Worm (Caenorhabditis elegans): Measurements from ENCODE around the gene lmtr-2.

The lmtr-2 gene

DNA sequence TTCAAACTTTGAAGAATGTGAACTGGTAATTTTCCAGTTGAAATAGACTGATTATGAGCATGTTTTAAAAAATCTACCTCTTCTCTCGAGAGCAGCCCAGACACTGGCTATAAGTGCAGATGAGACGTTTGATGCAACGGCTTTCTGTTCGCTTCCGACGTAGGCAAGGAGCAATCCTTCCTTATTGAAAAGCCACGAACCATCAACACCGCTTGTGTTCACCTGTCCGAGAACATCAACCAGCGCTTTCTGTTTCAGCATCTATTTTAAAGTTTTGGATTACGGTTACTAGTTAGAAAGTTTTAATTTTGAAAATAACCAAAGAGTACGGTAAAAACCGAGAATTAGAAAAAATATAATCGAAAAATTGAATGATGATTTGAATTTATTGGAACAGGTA lies at the start of gene lmtr-2:
lmtr-2 (minus strand) TSS at position 261 of the 400 bp plus-strand sequence.
- no peak for TF ChIP-seq tab-1 (GFP tag; IDR thresholded peaks at IDR 0.05)
- TF ChIP-seq klf-2 (GFP tag; conservative IDR thresholded peaks at IDR 0.05) = no peak
- no peak for TF ChIP-seq med-1 (GFP tag; optimal IDR thresholded peaks at IDR 0.05; ENCODE audit: insufficient read depth)
- no peak for TF ChIP-seq ref-1 (GFP tag; conservative IDR thresholded peaks at IDR 0.05)
- no peak for TF ChIP-seq ztf-23 (GFP tag; IDR thresholded peaks at IDR 0.05)
- TF ChIP-seq flt-1 (GFP tag; IDR thresholded peaks at IDR 0.05) = no peak
- no peak for TF ChIP-seq T22C8.4 (GFP tag; IDR thresholded peaks at IDR 0.05)
- no peak for TF ChIP-seq ztf-29 (GFP tag; IDR thresholded peaks at IDR 0.05)
- no peak for TF ChIP-seq cog-1 (tag; optimal IDR thresholded peaks at IDR 0.05)

DNA sequence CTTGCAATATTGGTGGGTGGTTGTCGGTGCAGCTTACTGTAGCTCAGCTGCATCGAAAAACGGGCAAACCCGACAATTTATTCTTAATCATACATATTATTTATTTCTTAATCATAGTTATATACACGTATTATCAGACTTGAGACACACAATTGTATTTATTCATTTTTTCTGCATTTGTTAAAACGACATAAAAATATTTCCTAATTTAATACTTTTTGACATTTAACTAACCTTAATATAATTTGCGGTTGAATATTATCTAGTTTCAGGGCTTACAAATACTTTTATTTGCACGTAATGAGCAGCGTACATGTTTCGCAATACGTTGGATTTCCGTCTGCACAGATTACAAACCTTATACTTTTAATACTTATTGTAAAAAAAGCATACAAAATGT lies 47.5 kb upstream of the lmtr-2 start, which contains the start of gene str-138:
str-138 (plus strand) TSS at position 301 of the 400 bp plus-strand sequence.
- TF ChIP-seq flt-1 (GFP tag; IDR thresholded peaks at IDR 0.05) (no peak), T22C8.4 (GFP tag; IDR thresholded peaks at IDR 0.05) (no peak), med-1 (GFP tag; optimal IDR thresholded peaks at IDR 0.05; ENCODE audit: insufficient read depth) (no peak), ref-1 (GFP tag; conservative IDR thresholded peaks at IDR 0.05) (no peak), klf-2 (GFP tag; conservative IDR thresholded peaks at IDR 0.05) (no peak), ztf-23 (GFP tag; IDR thresholded peaks at IDR 0.05) (no peak), ztf-29 (GFP tag; IDR thresholded peaks at IDR 0.05) (no peak), tab-1 (GFP tag; IDR thresholded peaks at IDR 0.05) (no peak), cog-1 (tag; optimal IDR thresholded peaks at IDR 0.05) (no peak)

DNA sequence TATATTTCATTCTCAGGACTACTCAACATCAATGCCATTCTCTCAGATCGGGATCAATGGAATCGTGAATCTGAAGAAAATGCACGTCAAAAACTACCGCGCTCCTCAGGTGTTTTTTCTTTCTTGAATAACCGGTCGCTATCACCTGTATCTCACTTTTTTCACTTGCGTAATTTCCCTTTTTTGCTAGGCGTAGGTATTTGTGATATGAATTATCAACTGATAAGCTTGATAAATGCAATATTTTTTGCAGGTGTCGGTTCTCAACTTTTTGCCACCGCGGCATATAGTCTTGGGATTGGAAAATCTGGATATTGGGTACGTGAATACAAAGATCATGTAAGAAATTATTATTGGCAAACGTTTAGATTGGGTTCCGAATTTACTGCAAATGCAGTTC lies 44.3 kb upstream of the lmtr-2 start:
- TF ChIP-seq ref-1 (GFP tag; conservative IDR thresholded peaks at IDR 0.05) (no peak), flt-1 (GFP tag; IDR thresholded peaks at IDR 0.05) (no peak), tab-1 (GFP tag; IDR thresholded peaks at IDR 0.05) (no peak), klf-2 (GFP tag; conservative IDR thresholded peaks at IDR 0.05) (no peak), ztf-23 (GFP tag; IDR thresholded peaks at IDR 0.05) (no peak), med-1 (GFP tag; optimal IDR thresholded peaks at IDR 0.05; ENCODE audit: insufficient read depth) (no peak), cog-1 (tag; optimal IDR thresholded peaks at IDR 0.05) (no peak), ztf-29 (GFP tag; IDR thresholded peaks at IDR 0.05) (no peak), T22C8.4 (GFP tag; IDR thresholded peaks at IDR 0.05) (no peak)

DNA sequence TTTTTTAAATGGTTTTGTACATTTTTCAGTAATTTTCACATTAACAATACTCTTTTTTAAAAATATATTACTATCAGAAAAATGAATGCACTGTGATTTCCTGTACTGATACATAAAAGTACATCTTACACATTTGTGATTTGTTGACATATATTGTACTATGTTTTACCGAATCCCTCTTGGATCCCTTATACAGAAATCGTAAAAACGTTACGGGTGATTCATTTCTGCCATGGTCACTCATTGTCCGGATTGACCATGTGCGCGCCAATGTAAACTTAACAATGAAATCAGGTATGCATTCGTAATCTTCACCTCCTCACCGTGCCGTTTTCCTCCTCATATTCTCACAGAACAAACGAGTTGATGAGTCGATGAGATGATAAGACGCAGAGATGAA lies 43.2 kb upstream of the lmtr-2 start, which contains the start of gene ZC513.2:
ZC513.2 (plus strand) TSS at position 301 of the 400 bp plus-strand sequence.
- no peak for TF ChIP-seq T22C8.4 (GFP tag; IDR thresholded peaks at IDR 0.05)
- TF ChIP-seq tab-1 (GFP tag; IDR thresholded peaks at IDR 0.05) = no peak
- no peak for TF ChIP-seq ref-1 (GFP tag; conservative IDR thresholded peaks at IDR 0.05)
- TF ChIP-seq ztf-23 (GFP tag; IDR thresholded peaks at IDR 0.05) = no peak
- no peak for TF ChIP-seq med-1 (GFP tag; optimal IDR thresholded peaks at IDR 0.05; ENCODE audit: insufficient read depth)
- no peak for TF ChIP-seq ztf-29 (GFP tag; IDR thresholded peaks at IDR 0.05)
- no peak for TF ChIP-seq flt-1 (GFP tag; IDR thresholded peaks at IDR 0.05)
- TF ChIP-seq cog-1 (tag; optimal IDR thresholded peaks at IDR 0.05) = no peak
- no peak for TF ChIP-seq klf-2 (GFP tag; conservative IDR thresholded peaks at IDR 0.05)

DNA sequence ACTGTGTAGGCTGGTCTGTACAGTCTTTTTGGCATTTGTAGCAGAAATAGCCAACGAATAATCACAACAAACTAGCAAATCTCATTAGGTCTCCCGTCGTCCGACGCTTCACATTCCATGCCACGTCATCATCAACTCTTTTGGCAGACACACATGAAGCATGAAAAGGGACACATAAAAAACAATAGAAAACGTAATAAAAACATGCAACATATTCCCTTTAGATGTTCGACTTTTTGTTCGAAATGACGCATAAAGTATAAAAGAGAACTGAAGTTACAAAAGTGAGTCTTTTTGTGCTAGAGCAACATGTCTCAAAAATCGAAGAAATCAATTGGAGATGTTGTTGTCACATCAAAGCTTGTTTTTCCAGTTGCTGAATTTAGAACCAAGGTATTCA lies 40.9 kb upstream of the lmtr-2 start, which contains the start of gene sth-1:
sth-1 (plus strand) TSS at position 301 of the 400 bp plus-strand sequence.
- no peak for TF ChIP-seq cog-1 (tag; optimal IDR thresholded peaks at IDR 0.05)
- TF ChIP-seq med-1 (GFP tag; optimal IDR thresholded peaks at IDR 0.05; ENCODE audit: insufficient read depth) = no peak
- no peak for TF ChIP-seq ref-1 (GFP tag; conservative IDR thresholded peaks at IDR 0.05)
- no peak for TF ChIP-seq ztf-23 (GFP tag; IDR thresholded peaks at IDR 0.05)
- TF ChIP-seq klf-2 (GFP tag; conservative IDR thresholded peaks at IDR 0.05) = no peak
- no peak for TF ChIP-seq flt-1 (GFP tag; IDR thresholded peaks at IDR 0.05)
- TF ChIP-seq T22C8.4 (GFP tag; IDR thresholded peaks at IDR 0.05) = no peak
- TF ChIP-seq ztf-29 (GFP tag; IDR thresholded peaks at IDR 0.05) = no peak
- TF ChIP-seq tab-1 (GFP tag; IDR thresholded peaks at IDR 0.05) = no peak

DNA sequence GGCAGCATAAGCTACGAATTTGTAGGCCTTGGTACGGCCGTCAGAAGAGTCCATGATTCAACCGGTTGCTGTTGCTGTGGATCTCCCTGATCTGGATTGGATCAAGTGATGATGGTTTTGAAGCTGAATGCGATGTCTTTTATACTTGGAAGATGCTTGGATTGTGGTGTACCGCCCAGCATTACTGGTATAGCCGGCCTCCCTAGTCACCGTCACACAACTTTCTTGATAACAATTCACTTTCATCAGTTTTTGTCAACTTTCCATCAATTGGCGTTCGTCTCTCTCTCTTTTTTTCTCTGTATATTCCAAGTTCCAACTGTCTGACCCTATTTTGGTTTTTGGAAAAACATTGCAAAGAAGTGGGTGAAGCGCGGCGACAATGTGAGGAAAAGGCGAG lies 39.9 kb upstream of the lmtr-2 start, which contains the start of gene col-43:
col-43 (minus strand) TSS at position 101 of the 400 bp plus-strand sequence.
- TF ChIP-seq med-1 (GFP tag; optimal IDR thresholded peaks at IDR 0.05; ENCODE audit: insufficient read depth) (no peak), flt-1 (GFP tag; IDR thresholded peaks at IDR 0.05) (no peak), ztf-23 (GFP tag; IDR thresholded peaks at IDR 0.05) (no peak), tab-1 (GFP tag; IDR thresholded peaks at IDR 0.05) (no peak), T22C8.4 (GFP tag; IDR thresholded peaks at IDR 0.05) (no peak), klf-2 (GFP tag; conservative IDR thresholded peaks at IDR 0.05) (no peak), cog-1 (tag; optimal IDR thresholded peaks at IDR 0.05) (no peak), ref-1 (GFP tag; conservative IDR thresholded peaks at IDR 0.05) (no peak), ztf-29 (GFP tag; IDR thresholded peaks at IDR 0.05) (no peak)

DNA sequence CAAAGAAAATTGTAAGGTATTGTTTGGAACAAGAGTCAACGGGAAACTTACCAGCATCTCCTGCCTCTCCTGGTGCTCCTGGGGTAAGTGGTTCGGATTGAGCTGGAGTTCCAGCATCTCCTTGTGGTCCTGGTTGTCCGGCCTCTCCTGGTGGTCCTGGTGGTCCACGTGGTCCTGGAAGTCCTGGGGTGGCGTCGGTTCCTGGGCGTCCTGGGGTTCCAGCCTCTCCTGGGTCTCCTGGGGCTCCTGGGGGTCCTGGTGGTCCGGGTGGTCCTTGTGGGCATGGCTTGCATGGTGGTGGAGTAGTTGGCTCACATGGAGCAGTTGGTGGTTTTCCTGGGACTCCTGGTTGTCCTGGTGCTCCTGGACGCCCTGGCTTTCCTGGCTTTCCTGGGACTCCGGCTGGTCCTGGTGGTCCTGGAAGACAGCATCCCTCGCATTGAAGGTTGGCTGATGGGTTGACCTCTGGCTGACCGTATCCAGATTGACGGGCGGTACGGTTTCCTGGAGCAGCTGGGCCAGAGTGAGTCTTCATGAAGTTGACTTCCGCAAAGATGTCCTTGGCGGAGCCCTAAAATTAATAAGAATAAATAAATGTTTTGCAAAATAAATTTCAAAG lies 39.3 kb upstream of the lmtr-2 start:
- no peak for TF ChIP-seq flt-1 (GFP tag; IDR thresholded peaks at IDR 0.05)
- TF ChIP-seq klf-2 (GFP tag; conservative IDR thresholded peaks at IDR 0.05) = no peak
- TF ChIP-seq tab-1 (GFP tag; IDR thresholded peaks at IDR 0.05) = no peak
- TF ChIP-seq ztf-29 (GFP tag; IDR thresholded peaks at IDR 0.05) = no peak
- no peak for TF ChIP-seq cog-1 (tag; optimal IDR thresholded peaks at IDR 0.05)
- no peak for TF ChIP-seq T22C8.4 (GFP tag; IDR thresholded peaks at IDR 0.05)
- no peak for TF ChIP-seq ref-1 (GFP tag; conservative IDR thresholded peaks at IDR 0.05)
- no peak for TF ChIP-seq ztf-23 (GFP tag; IDR thresholded peaks at IDR 0.05)
- no peak for TF ChIP-seq med-1 (GFP tag; optimal IDR thresholded peaks at IDR 0.05; ENCODE audit: insufficient read depth)

DNA sequence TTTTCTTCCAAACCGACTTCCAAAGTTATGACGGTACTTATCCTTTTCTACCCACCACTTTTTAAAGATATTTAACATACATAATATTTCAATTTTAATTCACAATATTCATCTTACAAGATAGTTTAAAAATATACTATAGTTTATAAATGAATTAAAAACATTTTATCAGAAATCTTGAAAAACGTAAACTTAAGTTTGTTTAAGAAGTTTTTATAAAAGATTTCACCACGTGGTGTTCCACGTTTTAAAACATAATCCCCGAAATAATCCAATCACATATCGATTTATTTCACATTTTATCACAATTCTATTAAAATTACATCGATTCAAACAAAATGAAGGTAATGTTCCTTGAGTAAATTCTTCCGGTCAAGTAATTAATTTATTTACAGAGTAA lies 35.8 kb upstream of the lmtr-2 start, which contains the start of gene ZC513.3:
ZC513.3 (plus strand) TSS at position 301 of the 400 bp plus-strand sequence.
- no peak for TF ChIP-seq flt-1 (GFP tag; IDR thresholded peaks at IDR 0.05)
- no peak for TF ChIP-seq klf-2 (GFP tag; conservative IDR thresholded peaks at IDR 0.05)

DNA sequence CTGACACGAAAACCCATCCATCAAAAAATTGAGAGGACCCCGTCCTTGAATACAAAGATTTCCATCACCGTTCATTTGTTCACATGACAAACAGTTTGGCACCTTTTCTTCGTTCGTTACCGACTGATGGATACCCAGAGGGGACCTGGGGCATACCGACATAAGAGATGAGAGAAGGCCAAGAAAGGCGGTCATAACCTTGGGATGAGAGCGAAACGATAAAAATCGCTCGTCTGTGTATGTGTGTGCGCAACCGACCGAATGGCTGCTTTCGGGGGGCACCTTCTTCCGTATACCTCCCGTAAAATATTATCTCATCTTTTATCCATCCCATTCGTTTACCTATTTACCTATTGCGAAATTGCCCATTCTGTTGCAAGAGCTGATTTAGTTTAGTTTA lies 34.1 kb upstream of the lmtr-2 start:
- no peak for TF ChIP-seq klf-2 (GFP tag; conservative IDR thresholded peaks at IDR 0.05)

DNA sequence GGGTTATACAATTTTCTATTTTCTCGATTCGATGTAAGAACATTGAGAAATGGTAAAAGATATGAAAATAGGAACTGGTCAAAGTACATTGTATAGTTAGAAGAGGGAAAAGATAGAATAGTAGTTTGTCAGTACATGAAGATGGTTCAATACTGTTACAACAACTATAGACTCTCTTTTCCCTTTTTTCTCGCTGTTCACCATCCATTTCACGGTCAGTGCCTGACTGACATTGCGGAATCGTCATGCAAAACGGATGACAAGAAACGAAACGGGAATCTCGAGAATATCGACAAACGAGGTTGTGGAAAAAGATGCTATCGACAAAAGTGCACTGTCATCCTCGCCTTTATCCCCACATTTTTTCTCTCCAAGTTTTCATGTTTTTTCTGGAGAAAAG lies 32.8 kb upstream of the lmtr-2 start:
- TF ChIP-seq ztf-23 (GFP tag; IDR thresholded peaks at IDR 0.05) (no peak), tab-1 (GFP tag; IDR thresholded peaks at IDR 0.05) (no peak), ref-1 (GFP tag; conservative IDR thresholded peaks at IDR 0.05) (no peak), cog-1 (tag; optimal IDR thresholded peaks at IDR 0.05) (no peak), med-1 (GFP tag; optimal IDR thresholded peaks at IDR 0.05; ENCODE audit: insufficient read depth) (no peak), ztf-29 (GFP tag; IDR thresholded peaks at IDR 0.05) (no peak), klf-2 (GFP tag; conservative IDR thresholded peaks at IDR 0.05) (no peak)

All from whole organism, midembryonic.